Fruit fly (Drosophila melanogaster) whole organism: ENCODE measurements around the gene CG32264.

Experiments used
- CG8478 ChIP-seq: fragments of >200 bp; optimal IDR thresholded peaks from 2 replicates; lab custom pipeline; 2018; ENCODE audit warnings: inconsistent platforms
- Dll ChIP-seq: fragments of >200 bp; optimal IDR thresholded peaks from 2 replicates; lab custom pipeline; 2017
- EcR ChIP-seq, 2 experiments: fragments of >200 bp; optimal IDR thresholded peaks; 2 replicates each; lab custom pipeline; 2017; ENCODE audit warnings: missing biosample characterization in 2 of 2, missing genetic modification characterization in 2 of 2, missing genetic modification reagents in 2 of 2
- pan ChIP-seq: fragments of >200 bp; optimal IDR thresholded peaks from 2 replicates; lab custom pipeline; 2017
- psq ChIP-seq: fragments of >200 bp; optimal IDR thresholded peaks from 2 replicates; lab custom pipeline; 2017
- usp ChIP-seq: fragments of >200 bp; optimal IDR thresholded peaks from 2 replicates; lab custom pipeline; 2017; ENCODE audit warnings: missing biosample characterization, missing genetic modification characterization, mixed read lengths

Gene CG32264

DNA sequence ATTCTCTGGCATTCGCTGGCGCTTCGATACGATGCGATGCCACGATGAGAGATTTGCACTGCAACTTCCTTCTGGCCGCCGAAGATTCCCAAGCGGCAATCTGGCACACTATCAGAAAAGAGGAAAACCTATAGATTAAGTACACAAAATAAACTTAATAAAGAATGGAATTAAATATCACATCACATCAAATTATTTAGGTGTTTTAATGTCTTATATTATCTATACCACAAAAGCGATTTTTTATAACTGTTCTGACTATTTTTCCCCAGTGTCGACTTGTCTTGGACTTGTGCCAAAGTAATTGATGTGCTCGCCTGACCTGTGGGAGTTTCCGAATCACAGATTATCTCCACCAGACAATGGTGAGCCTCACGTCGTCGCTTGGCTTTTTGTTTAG is 110.9 kb downstream of the CG32264 start:
- TF ChIP-seq EcR (GFP tag; optimal IDR thresholded peaks at IDR 0.05; lab: Kevin White, UChicago) = no peak
- no peak for TF ChIP-seq Dll (lab: Kevin White, UChicago)
- no peak for TF ChIP-seq usp
- no peak for TF ChIP-seq pan (lab: Kevin White, UChicago)
- TF ChIP-seq CG8478 (lab: Kevin White, UChicago) = no peak

- TF ChIP-seq CG8478 (lab: Kevin White, UChicago) = no peak
- TF ChIP-seq psq (lab: Kevin White, UChicago) = no peak
- TF ChIP-seq Dll (lab: Kevin White, UChicago) = no peak
- TF ChIP-seq pan (lab: Kevin White, UChicago) = no peak
- no peak for TF ChIP-seq usp
- TF ChIP-seq EcR (GFP tag; optimal IDR thresholded peaks at IDR 0.05; lab: Kevin White, UChicago) = no peak
These were observed 114.6 kb downstream of the CG32264 start for dm6 chr3L:3691639-3692038.

dm6 chr3L:3690085-3690484 is 116.2 kb downstream of the CG32264 start:
- TF ChIP-seq pan (lab: Kevin White, UChicago) = no peak
- TF ChIP-seq usp = no peak
- no peak for TF ChIP-seq Dll (lab: Kevin White, UChicago)
- TF ChIP-seq EcR (GFP tag; optimal IDR thresholded peaks at IDR 0.05; lab: Kevin White, UChicago) = no peak
- TF ChIP-seq psq (lab: Kevin White, UChicago) = no peak

DNA sequence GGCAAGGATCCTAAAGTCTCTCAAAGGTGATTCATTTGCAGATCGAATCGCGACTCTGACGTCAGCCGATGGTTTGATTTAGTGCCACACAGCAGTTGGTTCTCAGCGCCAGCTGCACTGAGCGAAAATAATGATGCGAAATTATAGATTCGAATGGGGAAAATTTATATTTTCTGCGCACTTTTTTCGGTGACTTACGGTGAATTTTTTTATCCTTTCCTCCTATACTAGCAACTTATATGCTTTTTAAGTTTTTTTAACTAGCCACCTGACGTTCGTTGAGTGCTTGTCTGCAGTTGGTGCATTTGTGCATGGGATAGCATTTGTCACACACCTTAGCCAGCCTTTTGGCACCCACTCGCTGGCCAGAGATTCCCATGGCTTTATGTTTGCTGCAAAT is 120.0 kb downstream of the CG32264 start:
- TF ChIP-seq usp = no peak
- TF ChIP-seq psq (lab: Kevin White, UChicago) = no peak
- no peak for TF ChIP-seq CG8478 (lab: Kevin White, UChicago)

DNA sequence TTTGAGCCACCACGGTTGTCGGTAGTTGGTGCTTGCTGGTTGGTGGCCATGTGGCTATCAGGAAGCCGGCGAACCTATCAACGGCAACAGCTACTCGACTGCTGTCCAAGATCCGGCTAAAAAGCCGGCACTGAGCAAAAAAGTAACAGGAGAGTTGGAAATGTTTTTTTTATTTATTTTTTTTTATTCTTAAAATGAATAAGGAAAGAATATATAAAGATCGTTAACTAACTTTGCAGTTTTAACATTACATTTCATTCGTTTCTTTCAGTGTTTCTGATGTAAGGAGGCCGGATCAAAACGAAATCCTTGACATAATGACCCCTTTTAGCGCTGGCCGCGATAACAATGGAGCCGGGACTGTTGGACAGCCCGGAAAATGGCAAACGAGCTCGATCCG is 122.3 kb downstream of the CG32264 start:
- TF ChIP-seq EcR (GFP tag; optimal IDR thresholded peaks at IDR 0.05; lab: Kevin White, UChicago) (no peak), psq (lab: Kevin White, UChicago) (no peak), Dll (lab: Kevin White, UChicago) (no peak), CG8478 (lab: Kevin White, UChicago) (no peak), usp (no peak)

DNA sequence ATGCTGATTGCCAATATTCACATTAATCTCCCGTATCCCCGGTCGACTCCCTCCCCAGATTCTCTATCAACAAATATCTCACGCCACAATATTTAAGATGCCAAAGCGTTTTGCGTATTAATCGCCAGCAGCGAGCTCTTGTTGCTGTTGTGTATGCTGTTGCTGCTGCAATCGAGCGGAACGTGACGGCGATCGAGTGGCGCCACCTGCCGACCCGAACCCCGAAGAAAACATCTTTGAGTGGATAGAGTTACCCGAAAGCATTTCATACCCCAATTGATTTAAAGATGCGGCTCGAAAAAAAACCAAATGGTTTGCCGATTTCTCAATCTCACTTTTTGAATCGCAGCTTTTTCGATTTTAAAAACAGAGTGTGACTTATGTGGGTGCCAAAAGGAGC is 127.9 kb downstream of the CG32264 start:
- TF ChIP-seq pan (lab: Kevin White, UChicago) (no peak), psq (lab: Kevin White, UChicago) (no peak), Dll (lab: Kevin White, UChicago) (no peak), EcR (GFP tag; optimal IDR thresholded peaks at IDR 0.05; lab: Kevin White, UChicago) (no peak), usp (no peak), CG8478 (lab: Kevin White, UChicago) (no peak)

- TF ChIP-seq usp = no peak
- no peak for TF ChIP-seq pan (lab: Kevin White, UChicago)
- TF ChIP-seq EcR (GFP tag; optimal IDR thresholded peaks at IDR 0.05; lab: Kevin White, UChicago) = no peak
- TF ChIP-seq CG8478 (lab: Kevin White, UChicago) = no peak
- no peak for TF ChIP-seq psq (lab: Kevin White, UChicago)
- no peak for TF ChIP-seq Dll (lab: Kevin White, UChicago)
These were observed 133.7 kb downstream of the CG32264 start for dm6 chr3L:3672490-3673107.

DNA sequence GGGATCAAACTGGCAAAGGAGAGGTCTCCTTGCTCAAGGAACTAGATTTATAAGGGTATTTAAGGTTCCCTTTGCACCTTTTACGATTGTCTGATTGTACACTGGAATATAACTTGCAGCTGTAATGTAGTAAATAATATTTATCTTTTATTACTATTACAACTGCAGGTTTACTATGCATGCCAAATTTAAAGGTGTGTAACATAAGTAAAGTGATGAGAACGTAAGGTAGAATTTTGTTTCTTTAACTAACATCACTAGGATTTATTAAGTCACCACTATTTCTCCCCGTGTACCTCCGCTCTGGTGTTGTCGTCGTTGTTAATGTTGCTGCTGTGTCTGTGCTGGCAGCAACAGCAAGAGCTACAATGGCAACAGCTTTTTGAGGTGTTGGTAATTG is 138.7 kb downstream of the CG32264 start:
- TF ChIP-seq Dll (lab: Kevin White, UChicago) = no peak
- no peak for TF ChIP-seq pan (lab: Kevin White, UChicago)
- TF ChIP-seq EcR (GFP tag; optimal IDR thresholded peaks at IDR 0.05; lab: Kevin White, UChicago) = no peak
- no peak for TF ChIP-seq CG8478 (lab: Kevin White, UChicago)
- no peak for TF ChIP-seq usp
- TF ChIP-seq psq (lab: Kevin White, UChicago) = no peak

- no peak for TF ChIP-seq psq (lab: Kevin White, UChicago)
- no peak for TF ChIP-seq Dll (lab: Kevin White, UChicago)
- TF ChIP-seq usp = no peak
These were observed 140.7 kb downstream of the CG32264 start for dm6 chr3L:3665288-3666210.
